Worm (Caenorhabditis elegans): ENCODE measurements around the gene Y64H9A.2.

Gene Y64H9A.2

DNA sequence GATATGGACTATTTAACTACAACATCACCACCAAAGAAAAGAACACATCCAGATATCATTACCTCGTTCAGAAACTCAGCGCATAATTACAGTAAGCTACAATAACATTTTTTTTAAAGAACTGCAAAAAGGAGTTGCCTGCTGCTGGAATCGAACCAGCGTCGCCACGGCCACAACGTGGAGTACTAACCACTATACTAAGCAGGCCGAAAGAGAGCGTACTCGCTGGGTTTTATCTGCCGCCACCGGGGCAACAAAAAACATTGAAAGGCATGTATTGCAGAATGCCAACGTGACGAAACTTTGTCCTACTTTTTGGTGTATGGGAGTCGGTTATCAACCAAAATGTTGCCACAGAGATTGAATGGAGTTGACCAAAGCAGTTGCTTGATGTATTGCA, 21.1 kb upstream of the Y64H9A.2 start (continued):
- peak; percentile 86 for TF ChIP-seq mes-2 (tag; optimal IDR thresholded peaks at IDR 0.05; ENCODE audit: poor library complexity, severe bottlenecking)
- no peak for TF ChIP-seq daf-8 (GFP tag; IDR thresholded peaks at IDR 0.05)
- TF ChIP-seq skn-1 (tag; optimal IDR thresholded peaks at IDR 0.05) = no peak
- peak; percentile 58 for TF ChIP-seq madf-9 (GFP tag; conservative IDR thresholded peaks at IDR 0.05)
- TF ChIP-seq lin-15B (tag; optimal IDR thresholded peaks at IDR 0.05) = no peak
- no peak for TF ChIP-seq ama-1 (optimal IDR thresholded peaks at IDR 0.05)
- TF ChIP-seq madf-5 (GFP tag; IDR thresholded peaks at IDR 0.05) = peak in 1 of 2 experiments; percentile 87; a peak in 1 of 4 replicates
- no peak for TF ChIP-seq zfp-3 (GFP tag; conservative IDR thresholded peaks at IDR 0.05)
- peak; percentile 88 for TF ChIP-seq egl-43 (GFP tag; IDR thresholded peaks at IDR 0.05)
- peak; percentile 53 for TF ChIP-seq T20F7.1 (GFP tag; optimal IDR thresholded peaks at IDR 0.05)
- no peak for TF ChIP-seq ZK546.5 (tag; optimal IDR thresholded peaks at IDR 0.05)
- TF ChIP-seq T26A8.4 (GFP tag; IDR thresholded peaks at IDR 0.05) = peak; percentile 78
- TF ChIP-seq zfp-2 (tag; optimal IDR thresholded peaks at IDR 0.05) = no peak
- peak; percentile 82 for TF ChIP-seq tra-1 (GFP tag; IDR thresholded peaks at IDR 0.05)

DNA sequence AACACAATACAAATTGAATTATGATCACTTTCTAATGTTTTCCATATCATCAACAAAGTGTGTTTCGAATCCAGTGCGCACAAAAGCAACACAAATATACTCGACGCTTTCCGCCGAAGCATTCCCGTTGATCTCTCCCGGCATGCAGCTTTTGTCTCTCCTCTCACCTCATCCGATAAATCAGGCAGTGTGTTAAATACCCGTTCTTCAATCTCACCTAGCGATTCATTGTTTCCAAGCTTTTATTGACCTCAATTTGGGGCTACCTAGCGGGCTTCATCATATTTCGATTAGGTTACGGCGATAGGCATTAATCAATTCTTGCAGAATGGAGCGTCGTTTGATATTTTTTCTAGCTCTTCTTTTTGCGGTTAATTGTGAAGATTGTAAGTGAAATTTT, 19.5 kb upstream of the Y64H9A.2 start, which contains the start of gene ZC449.1:
Gene ZC449.1 (plus strand): TSS at position 121 of the 400 bp plus-strand sequence.
- peak in 1 of 2 experiments; percentile 17 for TF ChIP-seq unc-62 (GFP tag; optimal IDR thresholded peaks at IDR 0.05 in 1 of 2)
- TF ChIP-seq unc-62 (tag; optimal IDR thresholded peaks at IDR 0.05) = no peak
- no peak for TF ChIP-seq F10B5.3 (tag; optimal IDR thresholded peaks at IDR 0.05)

DNA sequence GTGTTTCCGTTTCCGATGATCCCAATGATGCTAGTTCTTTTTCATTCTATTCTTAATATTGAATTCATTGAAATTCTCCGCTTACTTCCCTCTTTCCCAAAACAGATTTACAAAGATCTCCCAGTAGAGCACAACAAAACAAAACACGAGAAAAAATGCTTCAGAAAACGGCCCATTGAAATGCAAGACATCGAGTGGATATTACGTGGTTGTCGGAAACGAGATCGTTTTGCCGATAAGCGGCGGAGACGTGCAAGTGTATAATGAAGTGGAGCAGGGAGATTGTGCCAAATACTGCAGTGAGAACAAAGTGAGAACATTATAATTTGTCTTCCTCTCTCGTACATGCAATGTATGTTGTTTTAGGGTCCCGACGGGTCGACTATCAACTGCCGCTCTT, 17.3 kb upstream of the Y64H9A.2 start:
- no peak for TF ChIP-seq nhr-76 (tag; optimal IDR thresholded peaks at IDR 0.05)
- no peak for TF ChIP-seq hmg-1.1 (GFP tag; IDR thresholded peaks at IDR 0.05)

DNA sequence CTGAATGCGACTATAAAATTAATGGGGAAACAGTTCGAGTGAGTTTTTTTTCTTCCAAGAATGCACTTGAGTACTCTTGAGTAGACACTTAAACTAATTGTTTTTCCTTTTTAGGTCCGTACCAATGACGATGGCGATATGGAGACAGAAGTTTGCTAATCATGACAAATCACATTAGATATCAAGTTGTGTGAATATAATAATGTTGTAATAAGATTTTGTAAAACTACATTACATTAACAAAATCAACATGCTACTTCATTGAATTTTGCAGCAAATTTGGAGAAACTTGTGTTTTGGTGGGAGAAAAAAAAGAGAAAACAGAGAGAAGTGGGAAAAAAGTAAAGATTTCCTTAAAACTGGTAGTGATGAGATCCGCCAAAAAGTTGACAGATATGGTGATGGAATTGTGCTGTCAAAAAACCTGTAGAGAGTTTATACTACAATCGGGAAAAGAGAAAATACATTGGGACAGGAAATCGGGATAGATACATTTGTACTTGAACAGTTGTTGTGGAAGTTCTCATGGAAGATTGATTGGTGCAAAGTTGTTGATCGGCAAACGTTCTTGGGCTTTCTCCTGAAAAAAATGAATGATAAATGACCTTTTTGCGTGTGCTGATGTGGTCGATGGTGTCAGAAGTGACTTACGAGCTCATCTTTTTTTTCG, 15.7 kb upstream of the Y64H9A.2 start:
- TF ChIP-seq rbr-2 (tag; optimal IDR thresholded peaks at IDR 0.05) (no peak), hlh-11 (tag; optimal IDR thresholded peaks at IDR 0.05) (peak; percentile 2), nhr-28 (tag; optimal IDR thresholded peaks at IDR 0.05) (no peak), nhr-11 (tag; optimal IDR thresholded peaks at IDR 0.05) (no peak), unc-62 (GFP tag; optimal IDR thresholded peaks at IDR 0.05 in 1 of 2) (peak in 1 of 2 experiments; percentile 97), unc-62 (tag; optimal IDR thresholded peaks at IDR 0.05) (no peak), ZK337.2 (GFP tag; IDR thresholded peaks at IDR 0.05) (no peak), ceh-20 (GFP tag; IDR thresholded peaks at IDR 0.05) (peak; percentile 41; the same call in 1 of the 2 replicates), ces-1 (GFP tag; optimal IDR thresholded peaks at IDR 0.05) (peak; percentile 78), daf-16 (GFP tag; optimal IDR thresholded peaks at IDR 0.05) (peak in 1 of 2 experiments; percentile 1), daf-16 (tag; optimal IDR thresholded peaks at IDR 0.05) (no peak), nhr-76 (tag; optimal IDR thresholded peaks at IDR 0.05) (no peak)

DNA sequence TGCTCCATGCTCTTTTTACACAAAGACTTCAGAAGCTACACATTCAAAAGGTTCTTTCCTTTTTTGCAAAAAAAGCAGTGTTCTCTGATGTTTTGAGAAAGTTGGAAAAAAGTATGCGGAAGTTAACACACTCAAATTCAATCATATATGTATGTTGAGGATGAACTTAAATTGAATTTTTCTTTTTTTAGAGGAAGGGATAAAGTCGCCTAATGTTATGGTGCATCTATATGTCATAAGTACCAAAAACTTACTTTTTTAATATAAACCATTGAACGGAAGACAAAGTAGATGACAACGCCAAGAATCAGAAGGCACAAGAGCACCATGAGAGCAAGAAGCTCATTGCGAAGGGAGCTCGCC, 15.2 kb upstream of the Y64H9A.2 start:
- TF ChIP-seq Y48G9A.11 (GFP tag; IDR thresholded peaks at IDR 0.05) (no peak), D1046.2 (GFP tag; IDR thresholded peaks at IDR 0.05) (no peak), daf-16 (GFP tag; optimal IDR thresholded peaks at IDR 0.05) (no peak), daf-16 (tag; optimal IDR thresholded peaks at IDR 0.05) (no peak), ceh-20 (GFP tag; IDR thresholded peaks at IDR 0.05) (0 out of 2 replicates have a peak, but pooled peaks have one; percentile 3), ces-1 (GFP tag; optimal IDR thresholded peaks at IDR 0.05) (peak; percentile 66)

DNA sequence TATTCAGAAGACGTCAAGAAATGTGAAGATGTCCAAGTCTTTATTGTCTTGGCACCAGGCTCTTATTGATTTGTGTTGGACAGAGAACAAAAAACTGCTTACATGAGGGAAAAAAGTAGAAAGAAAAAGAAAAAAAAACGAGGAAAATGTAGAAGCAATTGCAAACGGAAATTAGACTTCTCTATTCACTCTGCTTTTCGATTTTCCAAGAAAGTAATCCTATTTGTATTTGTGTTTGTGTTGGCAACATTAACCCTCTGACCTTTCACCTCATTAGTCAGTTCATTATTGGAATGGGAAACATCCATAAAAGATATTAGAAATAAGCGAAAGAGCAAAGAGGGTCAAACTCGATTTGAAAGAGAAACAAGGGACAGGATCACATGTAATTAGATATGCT, 12.0 kb upstream of the Y64H9A.2 start:
- TF ChIP-seq aha-1 (tag) = peak; percentile 48
- peak; percentile 74 for TF ChIP-seq ces-1 (GFP tag; optimal IDR thresholded peaks at IDR 0.05)
- TF ChIP-seq nhr-237 (tag; optimal IDR thresholded peaks at IDR 0.05) = no peak
- peak in 1 of 2 experiments; percentile 24 for TF ChIP-seq lsy-2 (tag; optimal IDR thresholded peaks at IDR 0.05)
- no peak for TF ChIP-seq ztf-7 (tag; optimal IDR thresholded peaks at IDR 0.05)
- TF ChIP-seq ctbp-1 (GFP tag; IDR thresholded peaks at IDR 0.05) = peak; percentile 47; the same call in 1 of the 2 replicates
- no peak for TF ChIP-seq F49E8.2 (tag; optimal IDR thresholded peaks at IDR 0.05; ENCODE audit: borderline replicate concordance)
- TF ChIP-seq unc-130 (GFP tag; optimal IDR thresholded peaks at IDR 0.05) = no peak
- TF ChIP-seq zip-11 (GFP tag; IDR thresholded peaks at IDR 0.05) = no peak
- no peak for TF ChIP-seq Y48G9A.11 (GFP tag; IDR thresholded peaks at IDR 0.05)
- TF ChIP-seq ceh-28 (tag; optimal IDR thresholded peaks at IDR 0.05) = no peak
- peak; percentile 79 for TF ChIP-seq fkh-10 (GFP tag; optimal IDR thresholded peaks at IDR 0.05)
